Worm (Caenorhabditis elegans) whole organism, L1 larva: ENCODE results near the gene C25A8.5.

Experiments used
- C04F5.9 ChIP-seq: sonication (generic microtip); optimal IDR thresholded peaks from 2 replicates; lab custom pipeline; 2016; ENCODE audit warnings: missing genetic modification characterization, missing compliant biosample characterization
- C16A3.4 ChIP-seq: fragments of 150-350 bp; optimal IDR thresholded peaks from 2 replicates; lab custom pipeline; 2014; ENCODE audit warnings: missing biosample characterization, missing genetic modification characterization
- blmp-1 ChIP-seq: fragments of 150-350 bp; optimal IDR thresholded peaks from 2 replicates; lab custom pipeline; 2014; ENCODE audit warnings: missing biosample characterization, missing genetic modification characterization
- ceh-63 ChIP-seq: fragments of 200-800 bp; sonication (Bioruptor generic); optimal IDR thresholded peaks from 2 replicates; lab custom pipeline; 2018; ENCODE audit warnings: mild to moderate bottlenecking, missing genetic modification characterization, missing compliant biosample characterization
- ceh-8 ChIP-seq: fragments of 200-800 bp; sonication (Bioruptor generic); optimal IDR thresholded peaks from 2 replicates; lab custom pipeline; 2018; ENCODE audit warnings: mild to moderate bottlenecking, missing genetic modification characterization, moderate library complexity, missing compliant biosample characterization
- ceh-90 ChIP-seq: sonication (generic microtip); optimal IDR thresholded peaks from 2 replicates; lab custom pipeline; 2016; ENCODE audit warnings: missing genetic modification characterization, missing compliant biosample characterization
- ces-1 ChIP-seq: fragments of 150-350 bp; optimal IDR thresholded peaks from 2 replicates; lab custom pipeline; 2014; ENCODE audit warnings: missing biosample characterization, missing genetic modification reagents, missing genetic modification characterization
- dpl-1 ChIP-seq, 3 experiments: fragments of 150-350 bp in 2 of 3; sonication (generic microtip) in 1 of 3; optimal IDR thresholded peaks; 2 replicates each; lab custom pipeline; 2014 to 2017; ENCODE audit warnings: missing biosample characterization in 3 of 3, missing genetic modification characterization in 3 of 3, missing genetic modification reagents in 3 of 3
- efl-1 ChIP-seq, 4 experiments: fragments of 150-350 bp; optimal IDR thresholded peaks in 3 of 4; peaks in 1 of 4; 1 replicate in 1 of 4; 2 replicates in 3 of 4; lab custom pipeline; 2014; ENCODE audit warnings: missing biosample characterization in 2 of 4, missing genetic modification characterization in 2 of 4, missing genetic modification reagents in 2 of 4
- efl-3 ChIP-seq: fragments of 200-800 bp; sonication (Bioruptor generic); optimal IDR thresholded peaks from 2 replicates; lab custom pipeline; 2018; ENCODE audit warnings: mild to moderate bottlenecking, missing genetic modification characterization, missing compliant biosample characterization
- egl-27 ChIP-seq, 2 experiments: fragments of 150-350 bp in 1 of 2; sonication (generic microtip); optimal IDR thresholded peaks; 3 replicates each; lab custom pipeline; 2017 to 2018; ENCODE audit warnings: missing biosample characterization in 2 of 2, missing genetic modification characterization in 2 of 2, missing genetic modification reagents in 2 of 2
- elt-3 ChIP-seq, 6 experiments: fragments of 150-350 bp in 1 of 6; sonication (generic microtip); optimal IDR thresholded peaks; 2 replicates each; lab custom pipeline; 2017 to 2018; ENCODE audit warnings: missing biosample characterization in 6 of 6, missing genetic modification characterization in 6 of 6, inconsistent platforms in 1 of 6
- ets-5 ChIP-seq: fragments of 200-800 bp; sonication (Bioruptor generic); IDR thresholded peaks from 2 replicates; pipeline ENCODE4 v1.3.6; 2022; ENCODE audit warnings: missing genetic modification characterization, missing compliant biosample characterization
- fkh-4 ChIP-seq: sonication (generic microtip); optimal IDR thresholded peaks from 2 replicates; lab custom pipeline; 2016; ENCODE audit warnings: missing compliant biosample characterization, missing genetic modification characterization, borderline replicate concordance
- fkh-8 ChIP-seq: sonication (generic microtip); optimal IDR thresholded peaks from 2 replicates; lab custom pipeline; 2016; ENCODE audit warnings: mild to moderate bottlenecking, missing genetic modification characterization, missing compliant biosample characterization
- grh-1 ChIP-seq: fragments of 200-800 bp; sonication (Bioruptor generic); IDR thresholded peaks from 2 replicates; pipeline ENCODE4 v1.3.6; 2022; ENCODE audit warnings: missing genetic modification reagents, missing genetic modification characterization, missing compliant biosample characterization
- hlh-17 ChIP-seq: fragments of 200-800 bp; sonication (Bioruptor generic); optimal IDR thresholded peaks from 2 replicates; lab custom pipeline; 2018; ENCODE audit warnings: missing genetic modification characterization, mild to moderate bottlenecking, missing compliant biosample characterization, moderate library complexity, borderline replicate concordance
- lin-13 ChIP-seq: fragments of 150-350 bp; optimal IDR thresholded peaks from 2 replicates; lab custom pipeline; 2014; ENCODE audit warnings: missing biosample characterization, missing genetic modification reagents, missing genetic modification characterization
- lin-14 ChIP-seq: fragments of 200-800 bp; sonication (Bioruptor generic); optimal IDR thresholded peaks from 2 replicates; lab custom pipeline; 2018; ENCODE audit warnings: mild to moderate bottlenecking, missing genetic modification characterization, moderate library complexity, missing compliant biosample characterization
- lin-35 ChIP-seq, 2 experiments: fragments of 150-350 bp; optimal IDR thresholded peaks; 2 replicates each; lab custom pipeline; 2014; ENCODE audit warnings: missing biosample characterization in 2 of 2, missing genetic modification characterization in 2 of 2, missing genetic modification reagents in 2 of 2
- lsy-2 ChIP-seq, 2 experiments: fragments of 150-350 bp; optimal IDR thresholded peaks; 2 replicates each; lab custom pipeline; 2014; ENCODE audit warnings: missing biosample characterization in 2 of 2, missing genetic modification characterization in 2 of 2
- mab-9 ChIP-seq: fragments of 200-800 bp; sonication (Bioruptor generic); IDR thresholded peaks from 2 replicates; pipeline ENCODE4 v1.3.6; 2022; ENCODE audit warnings: missing genetic modification reagents, missing genetic modification characterization, missing compliant biosample characterization
- mef-2 ChIP-seq: fragments of 150-350 bp; optimal IDR thresholded peaks from 2 replicates; lab custom pipeline; 2014; ENCODE audit warnings: missing biosample characterization, missing genetic modification characterization
- mep-1 ChIP-seq: fragments of 150-350 bp; optimal IDR thresholded peaks from 2 replicates; lab custom pipeline; 2014; ENCODE audit warnings: missing biosample characterization, missing genetic modification characterization
- nhr-11 ChIP-seq: fragments of 150-350 bp; optimal IDR thresholded peaks from 2 replicates; lab custom pipeline; 2014; ENCODE audit warnings: missing biosample characterization, missing genetic modification characterization
- nhr-12 ChIP-seq: sonication (generic microtip); optimal IDR thresholded peaks from 2 replicates; lab custom pipeline; 2017; ENCODE audit warnings: missing biosample characterization, missing genetic modification characterization
- nhr-19 ChIP-seq: fragments of 200-800 bp; sonication (Bioruptor generic); conservative IDR thresholded peaks from 2 replicates; pipeline ENCODE4 v1.3.6; 2022; ENCODE audit warnings: missing genetic modification characterization, missing compliant biosample characterization
- nhr-76 ChIP-seq: sonication (generic microtip); optimal IDR thresholded peaks from 2 replicates; lab custom pipeline; 2017; ENCODE audit warnings: missing biosample characterization, missing genetic modification characterization
- nhr-85 ChIP-seq: sonication (generic microtip); peaks from one replicate; lab custom pipeline; 2016; ENCODE audit warnings: missing genetic modification characterization, inconsistent platforms, missing compliant biosample characterization
- nhr-90 ChIP-seq: sonication (generic microtip); optimal IDR thresholded peaks from 2 replicates; lab custom pipeline; 2016; ENCODE audit warnings: mild to moderate bottlenecking, missing genetic modification characterization, missing compliant biosample characterization; ENCODE audit not compliant: poor library complexity
- pag-3 ChIP-seq: sonication (generic microtip); optimal IDR thresholded peaks from 2 replicates; lab custom pipeline; 2017; ENCODE audit warnings: missing genetic modification characterization, mild to moderate bottlenecking, missing compliant biosample characterization, antibody characterized with exemption, borderline replicate concordance; ENCODE audit not compliant: insufficient read depth
- snpc-4 ChIP-seq: fragments of 150-350 bp; optimal IDR thresholded peaks from 2 replicates; lab custom pipeline; 2014; ENCODE audit warnings: missing biosample characterization, missing genetic modification characterization
- sptf-1 ChIP-seq: fragments of 150-350 bp; optimal IDR thresholded peaks from 2 replicates; lab custom pipeline; 2014; ENCODE audit warnings: missing biosample characterization, missing genetic modification characterization
- swsn-7 ChIP-seq: sonication (generic microtip); optimal IDR thresholded peaks from 2 replicates; lab custom pipeline; 2016; ENCODE audit warnings: missing genetic modification characterization, missing compliant biosample characterization
- tbx-2 ChIP-seq: sonication (generic microtip); optimal IDR thresholded peaks from 2 replicates; lab custom pipeline; 2016; ENCODE audit warnings: missing genetic modification characterization, missing compliant biosample characterization
- tlp-1 ChIP-seq: fragments of 150-350 bp; optimal IDR thresholded peaks from 2 replicates; lab custom pipeline; 2014; ENCODE audit warnings: missing biosample characterization, missing genetic modification characterization
- unc-62 ChIP-seq: fragments of 150-350 bp; optimal IDR thresholded peaks from 2 replicates; lab custom pipeline; 2014; ENCODE audit warnings: missing biosample characterization, missing genetic modification reagents, missing genetic modification characterization
- vab-15 ChIP-seq: sonication (generic microtip); optimal IDR thresholded peaks from 2 replicates; lab custom pipeline; 2017; ENCODE audit warnings: missing genotype, mild to moderate bottlenecking, missing genetic modification characterization, missing compliant biosample characterization
- xbp-1 ChIP-seq: sonication (generic microtip); optimal IDR thresholded peaks from 2 replicates; lab custom pipeline; 2016; ENCODE audit warnings: missing genetic modification characterization, missing compliant biosample characterization
- zag-1 ChIP-seq: fragments of 150-350 bp; optimal IDR thresholded peaks from 2 replicates; lab custom pipeline; 2014; ENCODE audit warnings: missing biosample characterization, missing genetic modification characterization
- zip-4 ChIP-seq: fragments of 200-800 bp; sonication (Bioruptor generic); optimal IDR thresholded peaks from 2 replicates; lab custom pipeline; 2018; ENCODE audit warnings: mild to moderate bottlenecking, missing genetic modification characterization, moderate library complexity, missing compliant biosample characterization
- ztf-11 ChIP-seq, 2 experiments: sonication (generic microtip); optimal IDR thresholded peaks; 2 replicates each; lab custom pipeline; 2016 to 2017; ENCODE audit warnings: missing genetic modification characterization in 2 of 2, missing biosample characterization in 1 of 2, missing compliant biosample characterization in 1 of 2

Gene C25A8.5

ce11 chrIV:7010195-7010594 is 10.9 kb downstream of the C25A8.5 start:
- no peak for TF ChIP-seq ceh-63 (GFP tag; lab: Kevin White, UChicago)
- TF ChIP-seq nhr-76 (tag; lab: Kevin White, UChicago), result no peak
- no peak for TF ChIP-seq efl-3 (GFP tag; lab: Kevin White, UChicago)
- no peak for TF ChIP-seq lin-14 (GFP tag; lab: Kevin White, UChicago)
- TF ChIP-seq ceh-8, result no peak
- no peak for TF ChIP-seq egl-27 (tag; optimal IDR thresholded peaks at IDR 0.05; lab: Kevin White, UChicago)
- no peak for TF ChIP-seq nhr-19
- TF ChIP-seq sptf-1 (tag; lab: Kevin White, UChicago), result no peak
- TF ChIP-seq mep-1 (tag; lab: Kevin White, UChicago), result no peak
- no peak for TF ChIP-seq snpc-4

- TF ChIP-seq mef-2 (tag; lab: Kevin White, UChicago) (no peak), zip-4 (GFP tag; lab: Kevin White, UChicago) (no peak), zag-1 (tag; lab: Kevin White, UChicago) (no peak), efl-1 (optimal IDR thresholded peaks at IDR 0.05; lab: Kevin White, UChicago) (no peak), efl-1 (GFP tag; optimal IDR thresholded peaks at IDR 0.05 in 1 of 2; lab: Kevin White, UChicago) (peak in 1 of 2 experiments; percentile 15)
These were observed 11.5 kb downstream of the C25A8.5 start, which contains the start of gene C25A8.1 for ce11 chrIV:7010835-7011234. C25A8.1 (plus strand) TSS chrIV:7011135.

- TF ChIP-seq lin-14 (GFP tag; lab: Kevin White, UChicago) (peak; percentile 11), nhr-11 (no peak), lin-13 (GFP tag; lab: Kevin White, UChicago) (no peak)
These were observed 12.4 kb downstream of the C25A8.5 start, which contains the start of gene trxr-1 for ce11 chrIV:7011728-7012127. trxr-1 (plus strand) TSS chrIV:7011954.

ce11 chrIV:7012214-7012613 is 12.9 kb downstream of the C25A8.5 start:
- TF ChIP-seq fkh-8 (no peak), ets-5 (no peak)

- no peak for TF ChIP-seq fkh-4
- TF ChIP-seq xbp-1, result no peak
- no peak for TF ChIP-seq egl-27 (tag; optimal IDR thresholded peaks at IDR 0.05; lab: Kevin White, UChicago)
- TF ChIP-seq C16A3.4 (tag; lab: Kevin White, UChicago), result peak; percentile 24
- no peak for TF ChIP-seq nhr-90 (tag; lab: Kevin White, UChicago)
- no peak for TF ChIP-seq vab-15
- TF ChIP-seq blmp-1, result peak; percentile 11
- TF ChIP-seq nhr-12, result no peak
- TF ChIP-seq lsy-2 (tag; optimal IDR thresholded peaks at IDR 0.05; lab: Kevin White, UChicago), result peak in 1 of 2 experiments; percentile 51
- no peak for TF ChIP-seq C04F5.9 (tag; lab: Kevin White, UChicago)
- no peak for TF ChIP-seq tbx-2
- peak in 1 of 2 experiments; percentile 36 for TF ChIP-seq lin-35 (GFP tag; optimal IDR thresholded peaks at IDR 0.05; lab: Kevin White, UChicago)
- TF ChIP-seq elt-3 (tag; optimal IDR thresholded peaks at IDR 0.05; lab: Kevin White, UChicago), result no peak
- no peak for TF ChIP-seq nhr-11
- no peak for TF ChIP-seq hlh-17 (GFP tag; lab: Kevin White, UChicago)
- TF ChIP-seq lin-14 (GFP tag; lab: Kevin White, UChicago), result peak; percentile 38
- TF ChIP-seq grh-1, result no peak
- no peak for TF ChIP-seq ces-1
- TF ChIP-seq nhr-85, result no peak
- no peak for TF ChIP-seq ceh-63 (GFP tag; lab: Kevin White, UChicago)
- TF ChIP-seq unc-62 (GFP tag; lab: Kevin White, UChicago), result no peak
- TF ChIP-seq ceh-90 (tag; lab: Kevin White, UChicago), result no peak
- TF ChIP-seq swsn-7 (tag; lab: Kevin White, UChicago), result no peak
- peak in 1 of 3 experiments; percentile 47 for TF ChIP-seq dpl-1 (GFP tag; optimal IDR thresholded peaks at IDR 0.05; lab: Kevin White, UChicago)
- no peak for TF ChIP-seq sptf-1 (tag; lab: Kevin White, UChicago)
- TF ChIP-seq ztf-11 (tag; optimal IDR thresholded peaks at IDR 0.05; lab: Kevin White, UChicago), result no peak
- no peak for TF ChIP-seq mab-9 (GFP tag; lab: Robert Waterston, UW)
- no peak for TF ChIP-seq tlp-1 (tag; lab: Kevin White, UChicago)
- no peak for TF ChIP-seq ceh-8
- no peak for TF ChIP-seq pag-3 (tag; lab: Kevin White, UChicago)
These were observed 13.6 kb downstream of the C25A8.5 start for ce11 chrIV:7012731-7013445.
